Worm (Caenorhabditis elegans): ENCODE data around the gene cpg-23.
A peak's percentile ranks its signal among the peaks of the same experiment; 100 is the strongest.

Gene cpg-23

DNA sequence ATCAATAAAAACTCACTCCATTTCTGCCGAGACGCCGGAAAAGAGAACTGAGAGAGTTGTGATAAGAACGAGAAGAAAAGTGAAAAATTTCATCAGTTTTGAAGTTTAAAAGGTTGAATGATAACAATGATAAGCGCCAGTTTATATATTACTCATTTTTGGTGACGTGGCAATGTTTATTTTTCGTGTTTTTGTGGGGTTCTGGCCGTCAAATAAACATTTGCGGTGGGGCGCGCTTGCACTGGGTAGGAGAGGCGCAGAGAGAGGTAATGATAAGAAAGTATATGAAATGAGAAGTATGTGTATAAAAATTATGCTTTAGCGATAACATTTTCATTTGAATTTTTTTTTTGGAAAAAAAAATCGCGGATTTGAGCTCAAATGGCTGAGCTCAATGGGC lies 18.1 kb downstream of the cpg-23 start, which contains the start of gene Y39B6A.5 (continued):
- no peak for TF ChIP-seq lin-15B (tag; optimal IDR thresholded peaks at IDR 0.05)
- no peak for TF ChIP-seq ces-1 (GFP tag; optimal IDR thresholded peaks at IDR 0.05)
- TF ChIP-seq lir-3 (tag; optimal IDR thresholded peaks at IDR 0.05; ENCODE audit: poor library complexity) = no peak
- no peak for TF ChIP-seq F16B12.6 (tag; optimal IDR thresholded peaks at IDR 0.05)
- TF ChIP-seq lsy-2 (tag; optimal IDR thresholded peaks at IDR 0.05) = peak; percentile 4 to 25
- TF ChIP-seq ceh-63 (GFP tag; optimal IDR thresholded peaks at IDR 0.05) = no peak
- peak in 1 of 2 experiments; percentile 57 for TF ChIP-seq mdl-1 (tag; optimal IDR thresholded peaks at IDR 0.05)
- no peak for TF ChIP-seq ztf-11 (tag; optimal IDR thresholded peaks at IDR 0.05)
- no peak for TF ChIP-seq fkh-4 (tag; optimal IDR thresholded peaks at IDR 0.05; ENCODE audit: borderline replicate concordance)
- no peak for TF ChIP-seq zag-1 (tag; optimal IDR thresholded peaks at IDR 0.05)
- peak; percentile 61 for TF ChIP-seq lin-14 (GFP tag; optimal IDR thresholded peaks at IDR 0.05)
- TF ChIP-seq mep-1 (tag; optimal IDR thresholded peaks at IDR 0.05) = no peak
- peak; percentile 23 for TF ChIP-seq nhr-77 (tag; optimal IDR thresholded peaks at IDR 0.05)
- TF ChIP-seq efl-3 (GFP tag; optimal IDR thresholded peaks at IDR 0.05) = no peak
- TF ChIP-seq isw-1 (GFP tag; IDR thresholded peaks at IDR 0.05) = no peak
- TF ChIP-seq lin-35 (GFP tag; optimal IDR thresholded peaks at IDR 0.05) = peak in 1 of 2 experiments; percentile 69
- TF ChIP-seq xbp-1 (tag; optimal IDR thresholded peaks at IDR 0.05) = no peak
- TF ChIP-seq pag-3 (tag; optimal IDR thresholded peaks at IDR 0.05; ENCODE audit: borderline replicate concordance, insufficient read depth) = no peak
- TF ChIP-seq fkh-8 (tag; optimal IDR thresholded peaks at IDR 0.05) = no peak
- TF ChIP-seq Y116A8C.19 (tag; optimal IDR thresholded peaks at IDR 0.05; ENCODE audit: borderline replicate concordance) = no peak
- TF ChIP-seq nhr-90 (tag; optimal IDR thresholded peaks at IDR 0.05; ENCODE audit: poor library complexity) = peak; percentile 71
- no peak for TF ChIP-seq aly-2 (tag; optimal IDR thresholded peaks at IDR 0.05)
- peak; percentile 14 for TF ChIP-seq swsn-7 (tag; optimal IDR thresholded peaks at IDR 0.05)
- no peak for TF ChIP-seq alr-1 (tag; optimal IDR thresholded peaks at IDR 0.05; ENCODE audit: borderline replicate concordance)
- no peak for TF ChIP-seq dsc-1 (tag; optimal IDR thresholded peaks at IDR 0.05)
- no peak for TF ChIP-seq C16A3.4 (tag; optimal IDR thresholded peaks at IDR 0.05)
- TF ChIP-seq unc-130 (tag; optimal IDR thresholded peaks at IDR 0.05) = no peak
- TF ChIP-seq ceh-88 (GFP tag; IDR thresholded peaks at IDR 0.05) = no peak
- TF ChIP-seq tbx-2 (tag; optimal IDR thresholded peaks at IDR 0.05) = no peak
- TF ChIP-seq ceh-82 (tag; optimal IDR thresholded peaks at IDR 0.05) = no peak
- no peak for TF ChIP-seq nhr-76 (tag; optimal IDR thresholded peaks at IDR 0.05)
- TF ChIP-seq efl-1 (optimal IDR thresholded peaks at IDR 0.05) = no peak
- peak; percentile 1 to 38 for TF ChIP-seq efl-1 (GFP tag; optimal IDR thresholded peaks at IDR 0.05 in 1 of 2)
- TF ChIP-seq ztf-4 (tag; optimal IDR thresholded peaks at IDR 0.05) = no peak
- TF ChIP-seq nhr-28 (tag; optimal IDR thresholded peaks at IDR 0.05) = no peak
- TF ChIP-seq rnt-1 (tag; optimal IDR thresholded peaks at IDR 0.05) = no peak
- TF ChIP-seq C04F5.9 (tag; optimal IDR thresholded peaks at IDR 0.05) = no peak
- TF ChIP-seq sup-37 (GFP tag; optimal IDR thresholded peaks at IDR 0.05) = no peak
- TF ChIP-seq lin-39 (tag; optimal IDR thresholded peaks at IDR 0.05) = no peak
- peak; percentile 79 for TF ChIP-seq jun-1 (tag; optimal IDR thresholded peaks at IDR 0.05)
- peak; percentile 25 for TF ChIP-seq hpl-2 (GFP tag; optimal IDR thresholded peaks at IDR 0.05)
- no peak for TF ChIP-seq sox-4 (tag; optimal IDR thresholded peaks at IDR 0.05)
- TF ChIP-seq nhr-84 (tag; optimal IDR thresholded peaks at IDR 0.05) = no peak
- TF ChIP-seq fos-1 (tag; optimal IDR thresholded peaks at IDR 0.05) = no peak
- TF ChIP-seq sptf-1 (tag; optimal IDR thresholded peaks at IDR 0.05) = no peak
- no peak for TF ChIP-seq ama-1 (optimal IDR thresholded peaks at IDR 0.05)
- TF ChIP-seq elt-3 (tag; optimal IDR thresholded peaks at IDR 0.05) = peak in 1 of 6 experiments; percentile 53
- TF ChIP-seq snpc-4 (tag; optimal IDR thresholded peaks at IDR 0.05) = no peak
- TF ChIP-seq ceh-8 (GFP tag; optimal IDR thresholded peaks at IDR 0.05) = no peak
- TF ChIP-seq hlh-17 (GFP tag; optimal IDR thresholded peaks at IDR 0.05; ENCODE audit: borderline replicate concordance) = no peak
- TF ChIP-seq mef-2 (tag; optimal IDR thresholded peaks at IDR 0.05) = no peak
- TF ChIP-seq nhr-47 (tag; optimal IDR thresholded peaks at IDR 0.05) = no peak
- TF ChIP-seq unc-30 (tag; optimal IDR thresholded peaks at IDR 0.05) = no peak
- TF ChIP-seq grh-1 (GFP tag; IDR thresholded peaks at IDR 0.05) = no peak

Data from whole organism, L1 larva.